Fruit fly (Drosophila melanogaster) whole organism, pupa: Measurements from ENCODE around the gene CG45080.

ENCODE experiments used
- CG10348 ChIP-seq: fragments of 200-800 bp; sonication (Bioruptor generic); IDR thresholded peaks from 2 replicates; pipeline ENCODE4 v1.3.6; 2022; ENCODE audit warnings: missing biosample characterization, missing genetic modification characterization
- CG13204 ChIP-seq: fragments of 200-800 bp; sonication (Bioruptor generic); optimal IDR thresholded peaks from 2 replicates; lab custom pipeline; 2018; ENCODE audit warnings: missing biosample characterization, mild to moderate bottlenecking, missing genetic modification characterization, moderate library complexity
- CG15710 ChIP-seq: fragments of 200-800 bp; sonication (Bioruptor generic); optimal IDR thresholded peaks from 2 replicates; lab custom pipeline; 2018; ENCODE audit warnings: missing biosample characterization, mild to moderate bottlenecking, missing genetic modification characterization, moderate library complexity
- CG32121 ChIP-seq: fragments of 200-800 bp; sonication (Bioruptor generic); IDR thresholded peaks from 2 replicates; pipeline ENCODE4 v1.3.6; 2022; ENCODE audit warnings: missing biosample characterization, missing genetic modification characterization
- Pif1A ChIP-seq: fragments of 200-800 bp; sonication (Bioruptor generic); optimal IDR thresholded peaks from 3 replicates; lab custom pipeline; 2016; ENCODE audit warnings: missing biosample characterization, missing genetic modification characterization
- fd96Ca ChIP-seq: fragments of 200-800 bp; sonication (Bioruptor generic); IDR thresholded peaks from 3 replicates; pipeline ENCODE4 v1.3.6; 2022; ENCODE audit warnings: missing biosample characterization, missing genetic modification characterization

DNA sequence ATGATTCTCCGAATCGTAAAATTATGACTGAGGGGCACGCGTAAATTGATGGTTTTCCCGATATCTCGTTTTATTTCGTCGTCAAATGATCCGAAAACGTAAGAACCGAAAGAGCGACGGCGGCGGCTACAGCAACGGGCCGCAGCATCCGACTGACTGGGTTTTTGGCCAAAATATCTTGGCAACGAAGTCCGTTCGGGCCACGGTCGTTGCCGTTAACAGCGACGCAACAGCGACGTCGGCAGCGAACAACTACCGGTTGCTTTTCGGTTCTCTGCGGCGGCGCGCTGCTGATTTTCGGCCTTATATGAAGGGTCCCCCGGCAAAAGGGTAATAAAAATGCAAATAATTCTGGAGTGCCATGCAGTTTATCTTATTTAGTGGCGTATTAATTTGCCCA, 14.9 kb upstream of the CG45080 start, which contains the start of gene PK2-R2:
- TF ChIP-seq CG15710 (tag; lab: Kevin White, UChicago) = no peak
- no peak for TF ChIP-seq fd96Ca (GFP tag; lab: Robert Waterston, UW)
- no peak for TF ChIP-seq CG13204 (GFP tag; lab: Kevin White, UChicago)
- TF ChIP-seq Pif1A (GFP tag; lab: Kevin White, UChicago) = no peak
- no peak for TF ChIP-seq CG32121 (GFP tag; lab: Robert Waterston, UW)
- TF ChIP-seq CG10348 (GFP tag; lab: Robert Waterston, UW) = no peak
